Worm (Caenorhabditis elegans) whole organism, early embryonic: ENCODE results near the gene C45H4.18.

Experiments used
- B0310.2 ChIP-seq: sonication (generic microtip); optimal IDR thresholded peaks from 2 replicates; lab custom pipeline; 2016; ENCODE audit warnings: mild to moderate bottlenecking, missing genetic modification characterization, missing compliant biosample characterization
- F13C5.2 ChIP-seq: sonication (generic microtip); optimal IDR thresholded peaks from 2 replicates; lab custom pipeline; 2017; ENCODE audit warnings: mild to moderate bottlenecking, missing genetic modification characterization, inconsistent platforms, missing compliant biosample characterization
- aly-1 ChIP-seq: sonication (generic microtip); optimal IDR thresholded peaks from 2 replicates; lab custom pipeline; 2016; ENCODE audit warnings: missing genetic modification characterization, missing compliant biosample characterization
- ama-1 ChIP-seq: fragments of 150-350 bp; optimal IDR thresholded peaks from 2 replicates; lab custom pipeline; 2014
- ceh-13 ChIP-seq: fragments of 200-800 bp; sonication (Bioruptor generic); optimal IDR thresholded peaks from 2 replicates; lab custom pipeline; 2018; ENCODE audit warnings: mild to moderate bottlenecking, missing genetic modification characterization, missing compliant biosample characterization
- ceh-36 ChIP-seq: sonication (generic microtip); optimal IDR thresholded peaks from 2 replicates; lab custom pipeline; 2016; ENCODE audit warnings: missing genetic modification characterization, inconsistent platforms, missing compliant biosample characterization
- ets-7 ChIP-seq: sonication (generic microtip); optimal IDR thresholded peaks from 2 replicates; lab custom pipeline; 2016; ENCODE audit warnings: missing genotype, missing genetic modification characterization, missing compliant biosample characterization
- flt-1 ChIP-seq: fragments of 200-800 bp; sonication (Bioruptor generic); IDR thresholded peaks from 2 replicates; pipeline ENCODE4 v1.3.6; 2022; ENCODE audit warnings: missing genetic modification characterization, missing compliant biosample characterization
- hmbx-1 ChIP-seq: sonication (generic microtip); optimal IDR thresholded peaks from 2 replicates; lab custom pipeline; 2016; ENCODE audit warnings: mild to moderate bottlenecking, missing genetic modification characterization, missing compliant biosample characterization
- hmg-4 ChIP-seq: fragments of 200-800 bp; sonication (Bioruptor generic); optimal IDR thresholded peaks from 2 replicates; lab custom pipeline; 2018; ENCODE audit warnings: mild to moderate bottlenecking, missing genetic modification characterization, missing compliant biosample characterization
- hnd-1 ChIP-seq: sonication (generic microtip); optimal IDR thresholded peaks from 2 replicates; lab custom pipeline; 2016; ENCODE audit warnings: missing genetic modification characterization, missing compliant biosample characterization
- pes-1 ChIP-seq: fragments of 200-800 bp; sonication (Bioruptor generic); IDR thresholded peaks from 2 replicates; pipeline ENCODE4 v1.3.6; 2022; ENCODE audit warnings: missing genetic modification reagents, missing genetic modification characterization, missing compliant biosample characterization
- scrt-1 ChIP-seq: fragments of 200-800 bp; sonication (Bioruptor generic); IDR thresholded peaks from 2 replicates; pipeline ENCODE4 v1.3.6; 2022; ENCODE audit warnings: missing genetic modification characterization, missing compliant biosample characterization
- sea-1 ChIP-seq: fragments of 200-800 bp; sonication (Bioruptor generic); conservative IDR thresholded peaks from 2 replicates; pipeline ENCODE4 v1.3.6; 2022; ENCODE audit warnings: missing genetic modification characterization, missing compliant biosample characterization
- tbx-11 ChIP-seq: fragments of 200-800 bp; sonication (Bioruptor generic); IDR thresholded peaks from 2 replicates; pipeline ENCODE4 v1.3.6; 2022; ENCODE audit warnings: missing genetic modification characterization, missing compliant biosample characterization
- tbx-37 ChIP-seq: fragments of 200-800 bp; sonication (Bioruptor generic); conservative IDR thresholded peaks from 2 replicates; pipeline ENCODE4 v1.3.6; 2022; ENCODE audit warnings: missing genetic modification reagents, missing genetic modification characterization, missing compliant biosample characterization
- tra-4 ChIP-seq: sonication (generic microtip); optimal IDR thresholded peaks from 2 replicates; lab custom pipeline; 2017; ENCODE audit warnings: missing genetic modification characterization, missing compliant biosample characterization

The C45H4.18 gene

ce11 chrV:2214428-2215038 lies 39.2 kb downstream of the C45H4.18 start, which contains the start of gene nhr-184:
nhr-184 (minus strand) TSS chrV:2214478.
- no peak for TF ChIP-seq ama-1 (lab: Kevin White, UChicago)
- no peak for TF ChIP-seq tbx-37 (GFP tag; lab: Robert Waterston, UW)
- no peak for TF ChIP-seq ceh-36 (tag; lab: Kevin White, UChicago)
- TF ChIP-seq F13C5.2 (tag; lab: Kevin White, UChicago): no peak

ce11 chrV:2215352-2215751 lies 40.0 kb downstream of the C45H4.18 start, which contains the start of gene nstp-8:
nstp-8 (plus strand) TSS chrV:2215652.
- TF ChIP-seq scrt-1 (no peak), hmbx-1 (tag; lab: Kevin White, UChicago) (no peak), ceh-13 (GFP tag; lab: Kevin White, UChicago) (no peak), flt-1 (GFP tag; lab: Robert Waterston, UW) (no peak), tbx-11 (GFP tag; lab: Robert Waterston, UW) (no peak), F13C5.2 (tag; lab: Kevin White, UChicago) (no peak)

ce11 chrV:2216927-2217326 lies 41.6 kb downstream of the C45H4.18 start:
- TF ChIP-seq tbx-11 (GFP tag; lab: Robert Waterston, UW) (no peak), B0310.2 (tag; lab: Kevin White, UChicago) (no peak), hnd-1 (no peak), tbx-37 (GFP tag; lab: Robert Waterston, UW) (no peak)

ce11 chrV:2218803-2219202 lies 43.5 kb downstream of the C45H4.18 start, which contains the start of gene nhr-56:
nhr-56 (plus strand) TSS chrV:2219004.
- no peak for TF ChIP-seq F13C5.2 (tag; lab: Kevin White, UChicago)
- no peak for TF ChIP-seq ceh-13 (GFP tag; lab: Kevin White, UChicago)
- TF ChIP-seq tra-4: no peak
- TF ChIP-seq aly-1 (tag; lab: Kevin White, UChicago): no peak
- no peak for TF ChIP-seq tbx-37 (GFP tag; lab: Robert Waterston, UW)
- no peak for TF ChIP-seq pes-1 (GFP tag; lab: Robert Waterston, UW)
- no peak for TF ChIP-seq B0310.2 (tag; lab: Kevin White, UChicago)

- no peak for TF ChIP-seq F13C5.2 (tag; lab: Kevin White, UChicago)
These were observed 46.4 kb downstream of the C45H4.18 start, which contains the start of gene nhr-128 for ce11 chrV:2221764-2222163. nhr-128 (plus strand) TSS chrV:2222064.

- TF ChIP-seq tbx-11 (GFP tag; lab: Robert Waterston, UW) (no peak), tra-4 (no peak), hmg-4 (GFP tag; lab: Kevin White, UChicago) (no peak), aly-1 (tag; lab: Kevin White, UChicago) (no peak), sea-1 (no peak), hmbx-1 (tag; lab: Kevin White, UChicago) (no peak), ets-7 (no peak), ceh-36 (tag; lab: Kevin White, UChicago) (no peak), tbx-37 (GFP tag; lab: Robert Waterston, UW) (no peak), scrt-1 (no peak), pes-1 (GFP tag; lab: Robert Waterston, UW) (no peak), ama-1 (lab: Kevin White, UChicago) (no peak)
These were observed 49.8 kb downstream of the C45H4.18 start, which contains the start of gene nhr-103 for ce11 chrV:2225130-2225529. nhr-103 (plus strand) TSS chrV:2225430.

- TF ChIP-seq ets-7 (no peak), tbx-37 (GFP tag; lab: Robert Waterston, UW) (no peak), B0310.2 (tag; lab: Kevin White, UChicago) (no peak)
These were observed 51.6 kb downstream of the C45H4.18 start, which contains the start of gene nhr-18 for ce11 chrV:2226903-2227302. nhr-18 (plus strand) TSS chrV:2227203.
